Worm (Caenorhabditis elegans) whole organism, midembryonic: ENCODE data around the gene dod-20.

ENCODE experiments used
- cog-1 ChIP-seq: sonication (generic microtip); optimal IDR thresholded peaks from 2 replicates; lab custom pipeline; 2016; ENCODE audit warnings: missing genetic modification characterization, missing compliant biosample characterization
- flt-1 ChIP-seq: fragments of 200-800 bp; sonication (Bioruptor generic); IDR thresholded peaks from 2 replicates; pipeline ENCODE4 v1.3.6; 2022; ENCODE audit warnings: missing genetic modification characterization, missing compliant biosample characterization
- ref-1 ChIP-seq: fragments of 200-800 bp; sonication (Bioruptor generic); conservative IDR thresholded peaks from 2 replicates; pipeline ENCODE4 v1.3.6; 2022; ENCODE audit warnings: missing genetic modification reagents, missing genetic modification characterization, missing compliant biosample characterization
- tab-1 ChIP-seq: fragments of 200-800 bp; sonication (Bioruptor generic); IDR thresholded peaks from 2 replicates; pipeline ENCODE4 v1.3.6; 2022; ENCODE audit warnings: missing genetic modification characterization, missing compliant biosample characterization
- ztf-23 ChIP-seq: fragments of 200-800 bp; sonication (Bioruptor generic); IDR thresholded peaks from 2 replicates; pipeline ENCODE4 v1.3.6; 2022; ENCODE audit warnings: missing genetic modification reagents, missing genetic modification characterization, missing compliant biosample characterization
- ztf-29 ChIP-seq: fragments of 200-800 bp; sonication (Bioruptor generic); IDR thresholded peaks from 2 replicates; pipeline ENCODE4 v1.3.6; 2022; ENCODE audit warnings: missing genetic modification reagents, missing genetic modification characterization, missing compliant biosample characterization

ce11 chrV:415072-415471, 7.2 kb upstream of the dod-20 start:
- TF ChIP-seq cog-1 (tag; lab: Kevin White, UChicago) (no peak), ztf-23 (GFP tag; lab: Robert Waterston, UW) (no peak), ref-1 (GFP tag; lab: Robert Waterston, UW) (no peak), flt-1 (no peak), tab-1 (GFP tag; lab: Robert Waterston, UW) (no peak), ztf-29 (no peak)
